Worm (Caenorhabditis elegans): ENCODE results near the gene spe-42.

DNA sequence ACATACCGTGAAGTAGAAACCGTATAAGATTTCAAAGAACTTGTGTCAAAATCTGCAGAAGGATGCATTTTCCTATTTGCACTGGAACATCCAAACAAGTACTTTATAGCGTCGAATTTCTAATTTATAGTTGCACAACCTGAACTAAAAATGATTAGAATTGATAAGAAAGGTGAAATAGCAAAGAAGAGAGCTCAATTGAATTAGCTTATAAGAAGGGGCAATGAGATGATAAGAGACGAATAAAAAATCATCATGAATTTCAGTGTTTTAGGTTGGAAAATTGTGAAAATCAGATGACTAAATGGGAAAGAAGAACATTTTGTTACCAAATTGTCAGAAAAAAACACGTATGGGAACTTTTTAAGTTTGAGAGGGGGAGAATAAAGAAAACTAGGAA is 45.2 kb downstream of the spe-42 start, which contains the start of gene W05E10.1:
- TF ChIP-seq ama-1 (optimal IDR thresholded peaks at IDR 0.05) (no peak), scrt-1 (GFP tag; IDR thresholded peaks at IDR 0.05) (no peak), hmbx-1 (tag; optimal IDR thresholded peaks at IDR 0.05) (no peak), aly-1 (tag; optimal IDR thresholded peaks at IDR 0.05) (no peak), flt-1 (GFP tag; IDR thresholded peaks at IDR 0.05) (no peak), tbx-37 (GFP tag; conservative IDR thresholded peaks at IDR 0.05) (no peak), hnd-1 (tag; optimal IDR thresholded peaks at IDR 0.05) (no peak), F13C5.2 (tag; optimal IDR thresholded peaks at IDR 0.05) (no peak), ceh-36 (tag; optimal IDR thresholded peaks at IDR 0.05) (no peak), tbx-11 (GFP tag; IDR thresholded peaks at IDR 0.05) (no peak), tra-4 (tag; optimal IDR thresholded peaks at IDR 0.05) (no peak), B0310.2 (tag; optimal IDR thresholded peaks at IDR 0.05) (no peak)

Data from whole organism, early embryonic.